Worm (Caenorhabditis elegans): ENCODE data around the gene his-24.

Gene his-24

ce11 chrX:14480248-14480647 is 9.6 kb upstream of the his-24 start, which contains the start of gene gfi-3 (continued):
- peak; percentile 55 for TF ChIP-seq skn-1 (tag; optimal IDR thresholded peaks at IDR 0.05)
- TF ChIP-seq tbx-2 (tag; optimal IDR thresholded peaks at IDR 0.05): peak; percentile 57
- TF ChIP-seq lin-39 (tag; optimal IDR thresholded peaks at IDR 0.05): peak; percentile 90
- TF ChIP-seq nhr-77 (tag; optimal IDR thresholded peaks at IDR 0.05): no peak
- TF ChIP-seq ceh-9 (tag; optimal IDR thresholded peaks at IDR 0.05): no peak
- TF ChIP-seq mml-1 (tag; optimal IDR thresholded peaks at IDR 0.05): no peak

ce11 chrX:14481637-14482036 is 8.3 kb upstream of the his-24 start:
- TF ChIP-seq snpc-4 (tag; optimal IDR thresholded peaks at IDR 0.05): peak; percentile 11
- no peak for TF ChIP-seq ztf-4 (tag; optimal IDR thresholded peaks at IDR 0.05)

- TF ChIP-seq nhr-43 (tag; optimal IDR thresholded peaks at IDR 0.05; ENCODE audit: poor library complexity, severe bottlenecking): no peak
Observed at ce11 chrX:14484827-14485226, 5.1 kb upstream of the his-24 start, which contains the start of gene M163.8. M163.8 (plus strand) TSS chrX:14485127.

ce11 chrX:14486503-14486902 is 3.4 kb upstream of the his-24 start:
- TF ChIP-seq ztf-4 (tag; optimal IDR thresholded peaks at IDR 0.05) (no peak), fos-1 (tag; optimal IDR thresholded peaks at IDR 0.05) (no peak), jun-1 (tag; optimal IDR thresholded peaks at IDR 0.05) (no peak), hmg-11 (tag; optimal IDR thresholded peaks at IDR 0.05) (no peak), lsy-12 (tag; optimal IDR thresholded peaks at IDR 0.05) (no peak), nhr-25 (tag; optimal IDR thresholded peaks at IDR 0.05) (no peak), elt-1 (tag; optimal IDR thresholded peaks at IDR 0.05) (no peak), egl-27 (tag; optimal IDR thresholded peaks at IDR 0.05) (no peak), elt-3 (tag; optimal IDR thresholded peaks at IDR 0.05) (no peak), aly-2 (tag; optimal IDR thresholded peaks at IDR 0.05) (no peak), zag-1 (tag; optimal IDR thresholded peaks at IDR 0.05) (no peak), fkh-2 (tag; optimal IDR thresholded peaks at IDR 0.05) (no peak), nhr-67 (tag; optimal IDR thresholded peaks at IDR 0.05) (no peak), nhr-237 (tag; optimal IDR thresholded peaks at IDR 0.05) (no peak), nhr-76 (tag; optimal IDR thresholded peaks at IDR 0.05) (no peak), ZK546.5 (tag; optimal IDR thresholded peaks at IDR 0.05) (no peak), snpc-4 (tag; optimal IDR thresholded peaks at IDR 0.05) (no peak), pha-4 (tag; optimal IDR thresholded peaks at IDR 0.05) (no peak), lin-15B (tag; optimal IDR thresholded peaks at IDR 0.05) (no peak), tbx-2 (tag; optimal IDR thresholded peaks at IDR 0.05) (no peak)

ce11 chrX:14487333-14487732 is 2.6 kb upstream of the his-24 start:
- TF ChIP-seq unc-39 (tag; optimal IDR thresholded peaks at IDR 0.05): no peak
- TF ChIP-seq nhr-76 (tag; optimal IDR thresholded peaks at IDR 0.05): no peak
- TF ChIP-seq lin-39 (tag; optimal IDR thresholded peaks at IDR 0.05): no peak
- no peak for TF ChIP-seq ceh-9 (tag; optimal IDR thresholded peaks at IDR 0.05)
- TF ChIP-seq nhr-23 (tag; optimal IDR thresholded peaks at IDR 0.05): no peak
- no peak for TF ChIP-seq eor-1 (tag; optimal IDR thresholded peaks at IDR 0.05)
- TF ChIP-seq nfya-1 (tag; optimal IDR thresholded peaks at IDR 0.05; ENCODE audit: insufficient read depth): no peak
- peak; percentile 29 for TF ChIP-seq elt-1 (tag; optimal IDR thresholded peaks at IDR 0.05)
- peak; percentile 68 for TF ChIP-seq nhr-25 (tag; optimal IDR thresholded peaks at IDR 0.05)
- TF ChIP-seq fos-1 (tag; optimal IDR thresholded peaks at IDR 0.05): no peak

- no peak for TF ChIP-seq lin-15B (tag; optimal IDR thresholded peaks at IDR 0.05)
- TF ChIP-seq elt-2 (tag; optimal IDR thresholded peaks at IDR 0.05): no peak
- no peak for TF ChIP-seq snpc-4 (tag; optimal IDR thresholded peaks at IDR 0.05)
- no peak for TF ChIP-seq egl-27 (tag; optimal IDR thresholded peaks at IDR 0.05)
- peak; percentile 66 for TF ChIP-seq elt-1 (tag; optimal IDR thresholded peaks at IDR 0.05)
- peak; percentile 25 for TF ChIP-seq lin-39 (tag; optimal IDR thresholded peaks at IDR 0.05)
Observed at ce11 chrX:14487832-14488231, 2.1 kb upstream of the his-24 start.

- TF ChIP-seq pha-4 (tag; optimal IDR thresholded peaks at IDR 0.05): no peak
- TF ChIP-seq aly-2 (tag; optimal IDR thresholded peaks at IDR 0.05): no peak
- no peak for TF ChIP-seq lin-15B (tag; optimal IDR thresholded peaks at IDR 0.05)
- no peak for TF ChIP-seq mdl-1 (tag; optimal IDR thresholded peaks at IDR 0.05)
- TF ChIP-seq nhr-28 (tag; optimal IDR thresholded peaks at IDR 0.05): no peak
- TF ChIP-seq lin-39 (tag; optimal IDR thresholded peaks at IDR 0.05): no peak
Observed at ce11 chrX:14490486-14490885, 592 bp downstream of the his-24 start.
